Fruit fly (Drosophila melanogaster) whole organism, embryonic: ENCODE results near the gene Spec2.

Experiments
- Atf-2 ChIP-seq: fragments of 200-800 bp; sonication (Bioruptor generic); optimal IDR thresholded peaks from 2 replicates; lab custom pipeline; 2016; ENCODE audit warnings: missing biosample characterization, missing genetic modification characterization
- Atf3 ChIP-seq: fragments of 200-800 bp; sonication (Bioruptor generic); optimal IDR thresholded peaks from 3 replicates; lab custom pipeline; 2016; ENCODE audit warnings: missing biosample characterization, missing genetic modification characterization
- Atf6 ChIP-seq: fragments of 200-800 bp; sonication (Bioruptor generic); IDR thresholded peaks from 2 replicates; pipeline ENCODE4 v1.3.6; 2022; ENCODE audit warnings: missing biosample characterization, missing genetic modification characterization
- Awh ChIP-seq: fragments of 200-800 bp; sonication (Bioruptor generic); IDR thresholded peaks from 2 replicates; pipeline ENCODE4, ENCODE4 v1.3.6; 2022; ENCODE audit warnings: missing biosample characterization, missing genetic modification characterization
- B-H1 ChIP-seq: fragments of 200-800 bp; sonication (Bioruptor generic); IDR thresholded peaks from 3 replicates; pipeline ENCODE4 v1.3.6; 2022; ENCODE audit warnings: missing biosample characterization, missing genetic modification characterization
- Bteb2 ChIP-seq: fragments of 200-800 bp; sonication (Bioruptor generic); optimal IDR thresholded peaks from 2 replicates; lab custom pipeline; 2016; ENCODE audit warnings: missing biosample characterization, missing genetic modification characterization
- CG10321 ChIP-seq: fragments of 200-800 bp; sonication (Bioruptor generic); IDR thresholded peaks from 2 replicates; pipeline ENCODE4 v1.3.6; 2022; ENCODE audit warnings: missing biosample characterization, missing genetic modification characterization
- CG11696 ChIP-seq: fragments of 200-800 bp; sonication (Bioruptor generic); IDR thresholded peaks from 2 replicates; pipeline ENCODE4 v1.3.6; 2022; ENCODE audit warnings: missing biosample characterization, missing genetic modification characterization
- CG15479 ChIP-seq: fragments of 200-800 bp; sonication (Bioruptor generic); optimal IDR thresholded peaks from 3 replicates; lab custom pipeline; 2019; ENCODE audit warnings: missing biosample characterization, mild to moderate bottlenecking, missing genetic modification characterization, moderate library complexity
- CG17186 ChIP-seq: fragments of 200-800 bp; sonication (Bioruptor generic); optimal IDR thresholded peaks from 3 replicates; lab custom pipeline; 2017; ENCODE audit warnings: missing biosample characterization, missing genetic modification reagents, missing genetic modification characterization
- CG18619 ChIP-seq: fragments of 200-800 bp; sonication (Bioruptor generic); optimal IDR thresholded peaks from 3 replicates; lab custom pipeline; 2017; ENCODE audit warnings: missing biosample characterization, mild to moderate bottlenecking, missing genetic modification characterization
- CG2889 ChIP-seq: fragments of 200-800 bp; sonication (Bioruptor generic); IDR thresholded peaks from 3 replicates; pipeline ENCODE4 v1.3.6; 2022; ENCODE audit warnings: missing biosample characterization, missing genetic modification characterization
- CG33213 ChIP-seq: fragments of 200-800 bp; sonication (Bioruptor generic); optimal IDR thresholded peaks from 3 replicates; lab custom pipeline; 2016; ENCODE audit warnings: missing biosample characterization, missing genetic modification characterization
- CG3995 ChIP-seq: fragments of 200-800 bp; sonication (Bioruptor generic); optimal IDR thresholded peaks from 3 replicates; lab custom pipeline; 2016; ENCODE audit warnings: missing biosample characterization, missing genetic modification characterization
- CG6765 ChIP-seq: fragments of 200-800 bp; sonication (Bioruptor generic); optimal IDR thresholded peaks from 3 replicates; lab custom pipeline; 2017; ENCODE audit warnings: missing biosample characterization, mild to moderate bottlenecking, missing genetic modification characterization
- CG6813 ChIP-seq: fragments of 200-800 bp; sonication (Bioruptor generic); optimal IDR thresholded peaks from 2 replicates; lab custom pipeline; 2017; ENCODE audit warnings: missing biosample characterization, missing genetic modification characterization, mild to moderate bottlenecking, moderate library complexity, missing genetic modification reagents
- CG7357 ChIP-seq: fragments of 200-800 bp; sonication (Bioruptor generic); IDR thresholded peaks from 3 replicates; pipeline ENCODE4 v1.3.6; 2022; ENCODE audit warnings: missing biosample characterization, missing genetic modification characterization
- CG8388 ChIP-seq: fragments of 200-800 bp; sonication (Bioruptor generic); optimal IDR thresholded peaks from 2 replicates; lab custom pipeline; 2019; ENCODE audit warnings: missing biosample characterization, mild to moderate bottlenecking, missing genetic modification characterization, moderate library complexity
- CG9817 ChIP-seq: fragments of 200-800 bp; sonication (Bioruptor generic); optimal IDR thresholded peaks from 2 replicates; lab custom pipeline; 2018; ENCODE audit warnings: missing biosample characterization, mild to moderate bottlenecking, missing genetic modification characterization, moderate library complexity
- Dip2 ChIP-seq: fragments of 200-800 bp; sonication (Bioruptor generic); IDR thresholded peaks from 2 replicates; pipeline ENCODE4 v1.3.6; 2022; ENCODE audit warnings: missing biosample characterization, missing genetic modification characterization
- HmgD ChIP-seq: fragments of 200-800 bp; sonication (Bioruptor generic); optimal IDR thresholded peaks from 3 replicates; lab custom pipeline; 2016; ENCODE audit warnings: missing biosample characterization, missing genetic modification characterization
- Myb ChIP-seq: fragments of 200-800 bp; sonication (Bioruptor generic); optimal IDR thresholded peaks from 2 replicates; lab custom pipeline; 2016; ENCODE audit warnings: missing biosample characterization, missing genetic modification characterization
- Nf-YA ChIP-seq: fragments of 200-800 bp; sonication (Bioruptor generic); IDR thresholded peaks from 2 replicates; pipeline ENCODE4 v1.3.6; 2022; ENCODE audit warnings: missing biosample characterization, missing genetic modification characterization
- Optix ChIP-seq: fragments of 200-800 bp; sonication (Bioruptor generic); IDR thresholded peaks from 3 replicates; pipeline ENCODE4 v1.3.6; 2022; ENCODE audit warnings: missing biosample characterization, missing genetic modification characterization
- Pdp1 ChIP-seq, 2 experiments: fragments of 200-800 bp; sonication (Bioruptor generic); optimal IDR thresholded peaks; 3 replicates each; lab custom pipeline; 2016; ENCODE audit warnings: missing biosample characterization in 2 of 2, missing genetic modification characterization in 2 of 2, mild to moderate bottlenecking in 1 of 2, moderate library complexity in 1 of 2
- Trl ChIP-seq, 3 experiments: fragments of >200 bp in 2 of 3; fragments of 200-800 bp in 1 of 3; sonication (Bioruptor generic) in 1 of 3; optimal IDR thresholded peaks; 2 replicates in 1 of 3; 3 replicates in 2 of 3; lab custom pipeline; 2016 to 2017; ENCODE audit warnings: missing biosample characterization in 1 of 3, missing genetic modification characterization in 1 of 3
- Xrp1 ChIP-seq: fragments of 200-800 bp; sonication (Bioruptor generic); IDR thresholded peaks from 2 replicates; pipeline ENCODE4 v1.3.6; 2022; ENCODE audit warnings: missing biosample characterization, missing genetic modification characterization
- abd-A ChIP-seq: fragments of 200-800 bp; sonication (Bioruptor generic); optimal IDR thresholded peaks from 3 replicates; lab custom pipeline; 2019; ENCODE audit warnings: missing biosample characterization, mild to moderate bottlenecking, missing genetic modification characterization, moderate library complexity
- ap ChIP-seq: fragments of 200-800 bp; sonication (Bioruptor generic); IDR thresholded peaks from 2 replicates; pipeline ENCODE4 v1.3.6; 2022; ENCODE audit warnings: missing biosample characterization, missing genetic modification characterization
- bigmax ChIP-seq: fragments of 200-800 bp; sonication (Bioruptor generic); optimal IDR thresholded peaks from 2 replicates; lab custom pipeline; 2018; ENCODE audit warnings: missing biosample characterization, mild to moderate bottlenecking, missing genetic modification characterization
- br ChIP-seq: fragments of >200 bp; optimal IDR thresholded peaks from 2 replicates; lab custom pipeline; 2017
- cas ChIP-seq: fragments of 200-800 bp; sonication (Bioruptor generic); IDR thresholded peaks from 2 replicates; pipeline ENCODE4 v1.3.6; 2022; ENCODE audit warnings: missing biosample characterization, missing genetic modification characterization
- cg ChIP-seq: fragments of 200-800 bp; sonication (Bioruptor generic); optimal IDR thresholded peaks from 3 replicates; lab custom pipeline; 2019; ENCODE audit warnings: missing biosample characterization, mild to moderate bottlenecking, missing genetic modification characterization, moderate library complexity
- crol ChIP-seq: fragments of 200-800 bp; sonication (Bioruptor generic); IDR thresholded peaks from 2 replicates; pipeline ENCODE4 v1.3.6; 2022; ENCODE audit warnings: missing biosample characterization, missing genetic modification characterization
- dan ChIP-seq: fragments of 200-800 bp; sonication (Bioruptor generic); IDR thresholded peaks from 2 replicates; pipeline ENCODE4 v1.3.6; 2022; ENCODE audit warnings: missing biosample characterization, missing genetic modification characterization
- dpn ChIP-seq, 2 experiments: fragments of 200-800 bp; sonication (Bioruptor generic); optimal IDR thresholded peaks; 3 replicates each; lab custom pipeline; 2016; ENCODE audit warnings: missing biosample characterization in 2 of 2, missing genetic modification characterization in 2 of 2
- gcm2 ChIP-seq: fragments of 200-800 bp; sonication (Bioruptor generic); optimal IDR thresholded peaks from 2 replicates; lab custom pipeline; 2016; ENCODE audit warnings: missing biosample characterization, missing genetic modification characterization
- hb ChIP-seq: fragments of 200-800 bp; sonication (Bioruptor generic); IDR thresholded peaks from 3 replicates; pipeline ENCODE4 v1.3.6; 2022; ENCODE audit warnings: missing biosample characterization, missing genetic modification characterization; ENCODE audit not compliant: partially characterized antibody
- jing ChIP-seq: fragments of 200-800 bp; sonication (Bioruptor generic); optimal IDR thresholded peaks from 2 replicates; lab custom pipeline; 2018; ENCODE audit warnings: missing biosample characterization, mild to moderate bottlenecking, missing genetic modification characterization
- jumu ChIP-seq: fragments of 200-800 bp; sonication (Bioruptor generic); optimal IDR thresholded peaks from 3 replicates; lab custom pipeline; 2016; ENCODE audit warnings: missing biosample characterization, missing genetic modification characterization
- peb ChIP-seq: fragments of 200-800 bp; sonication (Bioruptor generic); IDR thresholded peaks from 2 replicates; pipeline ENCODE4 v1.3.6; 2022; ENCODE audit warnings: missing biosample characterization, missing genetic modification characterization
- rib ChIP-seq: fragments of 200-800 bp; sonication (Bioruptor generic); IDR thresholded peaks from 2 replicates; pipeline ENCODE4 v1.3.6; 2022; ENCODE audit warnings: missing biosample characterization, missing genetic modification characterization
- sens ChIP-seq: fragments of 200-800 bp; sonication (Bioruptor generic); peaks from one replicate; lab custom pipeline; 2016; ENCODE audit warnings: missing biosample characterization, missing genetic modification characterization
- seq ChIP-seq: fragments of 200-800 bp; sonication (Bioruptor generic); IDR thresholded peaks from 2 replicates; pipeline ENCODE4 v1.3.6; 2022; ENCODE audit warnings: missing biosample characterization, missing genetic modification characterization
- sug ChIP-seq: fragments of 200-800 bp; optimal IDR thresholded peaks from 2 replicates; lab custom pipeline; 2019; ENCODE audit warnings: missing biosample characterization, mild to moderate bottlenecking, missing genetic modification characterization, moderate library complexity
- wek ChIP-seq: fragments of 200-800 bp; sonication (Bioruptor generic); optimal IDR thresholded peaks from 3 replicates; lab custom pipeline; 2018; ENCODE audit warnings: missing biosample characterization, mild to moderate bottlenecking, missing genetic modification characterization, moderate library complexity
- yki ChIP-seq: fragments of >200 bp; optimal IDR thresholded peaks from 3 replicates; lab custom pipeline; 2018
- zf30C ChIP-seq: fragments of 200-800 bp; sonication (Bioruptor generic); optimal IDR thresholded peaks from 3 replicates; lab custom pipeline; 2018; ENCODE audit warnings: missing biosample characterization, mild to moderate bottlenecking, missing genetic modification characterization

Spec2 gene

DNA sequence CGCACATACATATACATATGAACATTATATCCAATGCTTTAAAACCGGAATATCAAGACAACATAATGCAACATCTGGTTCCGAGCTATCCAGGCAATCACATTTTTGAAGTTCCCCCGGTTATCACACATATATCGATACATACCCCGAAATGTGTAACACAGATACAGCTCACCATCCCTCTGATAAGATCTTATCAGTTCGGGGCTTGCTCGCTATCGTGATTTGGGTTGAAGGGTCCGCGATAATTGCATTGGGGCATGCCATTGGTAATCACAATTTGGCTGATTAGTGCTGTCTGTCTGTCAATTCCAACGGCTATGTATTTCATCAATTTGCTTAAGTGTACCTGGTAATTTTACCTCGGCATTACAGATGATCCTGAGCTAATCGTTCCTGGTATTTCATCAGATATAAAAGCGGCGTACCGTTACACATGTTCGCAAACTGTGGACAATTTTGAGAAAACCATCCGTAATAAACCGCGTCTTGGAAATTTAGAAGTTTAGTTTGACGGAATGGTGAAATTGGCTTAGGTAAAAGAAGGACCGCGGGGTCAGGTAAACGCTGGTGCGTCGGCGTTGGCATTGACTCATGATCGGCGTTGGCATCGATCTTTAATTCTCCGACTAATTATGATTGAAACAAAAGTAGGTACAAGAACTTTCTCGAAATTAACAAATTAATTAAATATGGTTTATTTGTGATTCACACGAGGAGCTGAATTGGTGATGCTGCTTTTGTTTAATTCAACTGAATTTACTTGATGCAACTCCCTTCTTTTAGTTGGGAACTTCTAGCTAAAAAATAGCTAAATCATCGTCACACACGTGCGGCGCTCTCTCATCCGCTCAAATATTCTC is 48.1 kb upstream of the Spec2 start (continued):
- no peak for TF ChIP-seq Optix (GFP tag; lab: Robert Waterston, UW)
- no peak for TF ChIP-seq cas
- no peak for TF ChIP-seq peb (GFP tag; lab: Robert Waterston, UW)
- no peak for TF ChIP-seq CG9817 (tag; lab: Kevin White, UChicago)
- TF ChIP-seq gcm2 (GFP tag; lab: Kevin White, UChicago) = peak; percentile 58
- TF ChIP-seq seq = no peak
- TF ChIP-seq jing (GFP tag; lab: Kevin White, UChicago) = no peak
- no peak for TF ChIP-seq Dip2
- no peak for TF ChIP-seq CG11696
- no peak for TF ChIP-seq B-H1 (GFP tag; lab: Robert Waterston, UW)
- no peak for TF ChIP-seq dpn (GFP tag; optimal IDR thresholded peaks at IDR 0.05; lab: Kevin White, UChicago)
- TF ChIP-seq HmgD (GFP tag; lab: Kevin White, UChicago) = no peak
- TF ChIP-seq br (lab: Kevin White, UChicago) = no peak
- no peak for TF ChIP-seq dan (GFP tag; lab: Robert Waterston, UW)
- TF ChIP-seq Xrp1 (GFP tag; lab: Robert Waterston, UW) = no peak
- TF ChIP-seq CG17186 = no peak
- TF ChIP-seq wek (GFP tag; lab: Kevin White, UChicago) = no peak
- no peak for TF ChIP-seq Atf6 (GFP tag; lab: Robert Waterston, UW)
- no peak for TF ChIP-seq Myb (GFP tag; lab: Kevin White, UChicago)
- no peak for TF ChIP-seq CG3995 (GFP tag; lab: Kevin White, UChicago)
- TF ChIP-seq CG7357 (GFP tag; lab: Robert Waterston, UW) = no peak
- no peak for TF ChIP-seq yki (lab: Kevin White, UChicago)
- no peak for TF ChIP-seq CG10321 (GFP tag; lab: Robert Waterston, UW)
- no peak for TF ChIP-seq bigmax (GFP tag; lab: Kevin White, UChicago)
- TF ChIP-seq CG18619 (GFP tag; lab: Kevin White, UChicago) = no peak
- no peak for TF ChIP-seq Bteb2
- no peak for TF ChIP-seq Nf-YA
- no peak for TF ChIP-seq CG6765
- TF ChIP-seq hb (GFP tag; lab: Robert Waterston, UW) = no peak
- no peak for TF ChIP-seq abd-A (tag; lab: Kevin White, UChicago)
- no peak for TF ChIP-seq rib
- peak; percentile 90 for TF ChIP-seq CG15479 (GFP tag; lab: Kevin White, UChicago)
- no peak for TF ChIP-seq ap (GFP tag; lab: Robert Waterston, UW)
- TF ChIP-seq CG33213 (GFP tag; lab: Kevin White, UChicago) = no peak

DNA sequence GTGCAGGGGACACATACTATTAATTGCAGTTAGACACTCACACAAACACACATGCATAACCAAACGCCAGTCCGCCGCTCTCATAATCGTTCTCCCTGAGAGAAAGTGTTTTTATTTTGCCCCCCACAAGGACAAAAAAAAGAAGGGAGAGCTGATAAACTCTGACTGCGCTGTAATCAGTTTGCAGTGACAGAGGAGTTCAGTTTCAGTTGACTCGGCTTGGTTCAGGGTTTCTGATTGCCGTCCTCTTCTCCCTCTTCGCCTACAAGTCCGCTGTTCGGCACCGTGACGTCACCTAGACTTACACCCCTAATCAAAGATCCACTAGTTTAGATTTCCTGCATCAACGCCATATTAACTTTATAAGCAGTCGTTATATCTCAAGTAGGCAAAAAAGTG is 47.3 kb upstream of the Spec2 start:
- TF ChIP-seq zf30C (GFP tag; lab: Kevin White, UChicago) = peak; percentile 35
- TF ChIP-seq CG6813 = no peak
- TF ChIP-seq Trl (optimal IDR thresholded peaks at IDR 0.05; lab: Kevin White, UChicago) = peak in 1 of 2 experiments; percentile 32
- no peak for TF ChIP-seq Trl (GFP tag; optimal IDR thresholded peaks at IDR 0.05; lab: Kevin White, UChicago)
- no peak for TF ChIP-seq jumu (GFP tag; lab: Kevin White, UChicago)
- no peak for TF ChIP-seq Atf-2
- no peak for TF ChIP-seq Awh
- TF ChIP-seq CG8388 (GFP tag; lab: Kevin White, UChicago) = no peak
- TF ChIP-seq sug (tag; lab: Kevin White, UChicago) = peak; percentile 25
- no peak for TF ChIP-seq Atf3 (GFP tag; lab: Kevin White, UChicago)
- TF ChIP-seq Pdp1 (GFP tag; optimal IDR thresholded peaks at IDR 0.05; lab: Kevin White, UChicago) = peak in 1 of 2 experiments; percentile 41
- peak; percentile 22 for TF ChIP-seq cg
- no peak for TF ChIP-seq CG2889 (GFP tag; lab: Robert Waterston, UW)
- peak; percentile 77 for TF ChIP-seq crol (GFP tag; lab: Robert Waterston, UW)
- peak; percentile 24 for TF ChIP-seq sens
